Fruit fly (Drosophila melanogaster): ENCODE results near the gene CG11672.

- TF ChIP-seq Mio (GFP tag; optimal IDR thresholded peaks at IDR 0.05): no peak
- no peak for TF ChIP-seq lola (GFP tag; optimal IDR thresholded peaks at IDR 0.05)
- TF ChIP-seq OdsH (GFP tag; optimal IDR thresholded peaks at IDR 0.05): no peak
- TF ChIP-seq usp (GFP tag; optimal IDR thresholded peaks at IDR 0.05): no peak
- no peak for TF ChIP-seq rgr (GFP tag; optimal IDR thresholded peaks at IDR 0.05)
- TF ChIP-seq Vsx2 (GFP tag; optimal IDR thresholded peaks at IDR 0.05; ENCODE audit: partially characterized antibody): no peak
- TF ChIP-seq foxo (GFP tag; optimal IDR thresholded peaks at IDR 0.05): no peak
These were observed 38.8 kb downstream of the CG11672 start for dm6 chr3R:8251532-8251931.

Data from whole organism, wandering third instar larva.